Worm (Caenorhabditis elegans): Measurements from ENCODE around the gene cchl-1.

ce11 chrII:11281666-11282065 lies 45.5 kb upstream of the cchl-1 start, which contains the start of gene unc-130:
- TF ChIP-seq nhr-28 (tag; optimal IDR thresholded peaks at IDR 0.05) (no peak), M03D4.4 (tag; optimal IDR thresholded peaks at IDR 0.05) (no peak), ces-1 (GFP tag; optimal IDR thresholded peaks at IDR 0.05) (no peak), mab-5 (tag; optimal IDR thresholded peaks at IDR 0.05) (no peak)

Measured in whole organism, mixed stage, embryonic.